Worm (Caenorhabditis elegans) whole organism, young adult: ENCODE data around the gene cyp-33C2.

Experiments used
- F22D6.2 ChIP-seq: sonication (generic microtip); optimal IDR thresholded peaks from 2 replicates; lab custom pipeline; 2016; ENCODE audit warnings: mild to moderate bottlenecking, missing genetic modification characterization, missing compliant biosample characterization
- K12H6.12 ChIP-seq: fragments of 200-800 bp; sonication (Bioruptor generic); optimal IDR thresholded peaks from 2 replicates; lab custom pipeline; 2018; ENCODE audit warnings: mild to moderate bottlenecking, missing genetic modification characterization, missing compliant biosample characterization
- let-607 ChIP-seq, 2 experiments: fragments of 200-800 bp in 1 of 2; sonication (Bioruptor generic) in 1 of 2; sonication (generic microtip) in 1 of 2; optimal IDR thresholded peaks; 2 replicates each; lab custom pipeline; 2016 to 2018; ENCODE audit warnings: mild to moderate bottlenecking in 2 of 2, missing compliant biosample characterization in 2 of 2, missing genetic modification characterization in 2 of 2, moderate library complexity in 2 of 2, missing genotype in 1 of 2
- nhr-120 ChIP-seq: fragments of 200-800 bp; sonication (Bioruptor generic); IDR thresholded peaks from 2 replicates; pipeline ENCODE4 v1.3.6; 2022; ENCODE audit warnings: missing genetic modification characterization, missing compliant biosample characterization
- unc-130 ChIP-seq: sonication (generic microtip); optimal IDR thresholded peaks from 2 replicates; lab custom pipeline; 2016; ENCODE audit warnings: missing genetic modification reagents, missing genetic modification characterization, missing compliant biosample characterization
- xnd-1 ChIP-seq: sonication (generic microtip); optimal IDR thresholded peaks from 2 replicates; lab custom pipeline; 2016; ENCODE audit warnings: missing genotype, missing genetic modification reagents, missing genetic modification characterization, missing compliant biosample characterization

- TF ChIP-seq nhr-120 (no peak), K12H6.12 (tag; lab: Kevin White, UChicago) (no peak), unc-130 (GFP tag; lab: Kevin White, UChicago) (no peak), xnd-1 (tag; lab: Kevin White, UChicago) (no peak), let-607 (tag; optimal IDR thresholded peaks at IDR 0.05; lab: Kevin White, UChicago) (no peak), F22D6.2 (tag; lab: Kevin White, UChicago) (no peak)
These were observed 48.9 kb upstream of the cyp-33C2 start for ce11 chrV:2134340-2134739.
